Worm (Caenorhabditis elegans): ENCODE measurements around the gene sid-5.

- TF ChIP-seq lin-13 (tag; optimal IDR thresholded peaks at IDR 0.05) (no peak), tbx-8 (GFP tag; optimal IDR thresholded peaks at IDR 0.05) (no peak), nhr-28 (tag; optimal IDR thresholded peaks at IDR 0.05) (no peak), mep-1 (tag; optimal IDR thresholded peaks at IDR 0.05) (no peak), unc-62 (GFP tag; optimal IDR thresholded peaks at IDR 0.05) (no peak), snpc-4 (tag; optimal IDR thresholded peaks at IDR 0.05) (no peak), lin-32 (GFP tag; optimal IDR thresholded peaks at IDR 0.05) (no peak), pha-4 (tag; optimal IDR thresholded peaks at IDR 0.05) (peak; percentile 5), ces-1 (GFP tag; optimal IDR thresholded peaks at IDR 0.05) (no peak), cnd-1 (tag; optimal IDR thresholded peaks at IDR 0.05) (no peak)
These were observed 22.4 kb downstream of the sid-5 start for ce11 chrX:6926952-6927351.

Data from whole organism, mixed stage, embryonic.